Worm (Caenorhabditis elegans) whole organism, L1 larva: ENCODE results near the gene tmem-120.

ENCODE experiments used
- C34B4.2 ChIP-seq: sonication (generic microtip); optimal IDR thresholded peaks from 2 replicates; lab custom pipeline; 2017; ENCODE audit warnings: mild to moderate bottlenecking, missing genetic modification characterization, missing compliant biosample characterization
- ceh-82 ChIP-seq, 3 experiments: fragments of 150-350 bp in 1 of 3; sonication (generic microtip) in 2 of 3; optimal IDR thresholded peaks; 2 replicates each; lab custom pipeline; 2014 to 2017; ENCODE audit warnings: missing biosample characterization in 3 of 3, missing genetic modification characterization in 3 of 3
- fkh-10 ChIP-seq: sonication (generic microtip); optimal IDR thresholded peaks from 2 replicates; lab custom pipeline; 2017; ENCODE audit warnings: missing biosample characterization, missing genetic modification reagents, missing genetic modification characterization
- lin-15B ChIP-seq: fragments of 150-350 bp; sonication (generic microtip); optimal IDR thresholded peaks from 3 replicates; lab custom pipeline; 2014; ENCODE audit warnings: missing biosample characterization, missing genetic modification characterization
- mep-1 ChIP-seq: fragments of 150-350 bp; optimal IDR thresholded peaks from 2 replicates; lab custom pipeline; 2014; ENCODE audit warnings: missing biosample characterization, missing genetic modification characterization
- nhr-77 ChIP-seq: fragments of 150-350 bp; optimal IDR thresholded peaks from 2 replicates; lab custom pipeline; 2014; ENCODE audit warnings: missing biosample characterization, missing genetic modification characterization
- nhr-90 ChIP-seq: sonication (generic microtip); optimal IDR thresholded peaks from 2 replicates; lab custom pipeline; 2016; ENCODE audit warnings: mild to moderate bottlenecking, missing genetic modification characterization, missing compliant biosample characterization; ENCODE audit not compliant: poor library complexity
- pqm-1 ChIP-seq: sonication (generic microtip); optimal IDR thresholded peaks from 3 replicates; lab custom pipeline; 2017; ENCODE audit warnings: missing biosample characterization, missing genetic modification characterization
- snpc-4 ChIP-seq: fragments of 150-350 bp; optimal IDR thresholded peaks from 2 replicates; lab custom pipeline; 2014; ENCODE audit warnings: missing biosample characterization, missing genetic modification characterization
- sup-37 ChIP-seq: fragments of 200-800 bp; sonication (Bioruptor generic); optimal IDR thresholded peaks from 2 replicates; lab custom pipeline; 2018; ENCODE audit warnings: mild to moderate bottlenecking, missing genetic modification characterization, missing compliant biosample characterization
- unc-62 ChIP-seq: fragments of 150-350 bp; optimal IDR thresholded peaks from 2 replicates; lab custom pipeline; 2014; ENCODE audit warnings: missing biosample characterization, missing genetic modification reagents, missing genetic modification characterization

- no peak for TF ChIP-seq nhr-77 (tag; lab: Kevin White, UChicago)
- TF ChIP-seq lin-15B (tag; lab: Kevin White, UChicago), result peak; percentile 67
- TF ChIP-seq ceh-82 (tag; optimal IDR thresholded peaks at IDR 0.05; lab: Kevin White, UChicago), result peak in 2 of 3 experiments; percentile 14 to 70
- no peak for TF ChIP-seq pqm-1
- TF ChIP-seq snpc-4 (tag; lab: Kevin White, UChicago), result no peak
- no peak for TF ChIP-seq sup-37 (GFP tag; lab: Kevin White, UChicago)
- peak; percentile 49 for TF ChIP-seq mep-1 (tag; lab: Kevin White, UChicago)
- no peak for TF ChIP-seq fkh-10 (GFP tag; lab: Kevin White, UChicago)
- no peak for TF ChIP-seq C34B4.2 (tag; lab: Kevin White, UChicago)
- TF ChIP-seq unc-62 (GFP tag; lab: Kevin White, UChicago), result no peak
- TF ChIP-seq nhr-90 (tag; lab: Kevin White, UChicago), result peak; percentile 18
Measured at ce11 chrIII:1532777-1533473, 15.1 kb upstream of the tmem-120 start, which contains the start of gene snf-6.
